Fruit fly (Drosophila melanogaster) Kc167 (cell line): ENCODE results near the gene CG11816.

Experiments
- Myc ChIP-seq: fragments of >200 bp; optimal IDR thresholded peaks from 2 replicates; lab custom pipeline; 2017; ENCODE audit warnings: missing external identifiers
- insv ChIP-seq: fragments of >200 bp; optimal IDR thresholded peaks from 3 replicates; lab custom pipeline; 2018; ENCODE audit warnings: missing external identifiers
- psq ChIP-seq: fragments of >200 bp; optimal IDR thresholded peaks from 2 replicates; lab custom pipeline; 2017; ENCODE audit warnings: missing external identifiers
- ttk ChIP-seq: sonication (Bioruptor generic); optimal IDR thresholded peaks from 2 replicates; lab custom pipeline; 2017; ENCODE audit warnings: missing external identifiers

dm6 chrX:13530199-13530788 lies 25.3 kb downstream of the CG11816 start, which contains the start of gene CG44428:
- no peak for TF ChIP-seq psq (lab: Kevin White, UChicago)
- no peak for TF ChIP-seq Myc (lab: Kevin White, UChicago)
- TF ChIP-seq insv (lab: Kevin White, UChicago) = no peak
- no peak for TF ChIP-seq ttk (lab: Kevin White, UChicago)
